Worm (Caenorhabditis elegans): ENCODE measurements around the gene F57B9.8.

DNA sequence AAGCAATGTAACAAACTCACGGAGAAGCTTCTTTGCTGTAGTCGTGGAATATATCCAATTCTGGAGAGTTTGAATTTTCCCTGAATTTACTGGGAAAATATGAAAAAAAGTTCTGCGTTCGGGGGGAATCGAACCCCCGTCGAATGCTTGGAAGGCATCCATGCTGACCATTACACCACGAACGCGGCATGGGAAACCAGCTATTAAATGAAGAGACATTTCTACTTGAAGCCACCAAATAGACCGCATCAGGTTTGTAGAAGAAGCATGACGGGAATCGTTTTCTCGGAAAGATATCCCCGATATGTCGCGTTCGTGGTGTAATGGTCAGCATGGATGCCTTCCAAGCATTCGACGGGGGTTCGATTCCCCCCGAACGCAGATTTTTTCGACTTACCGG, 46.6 kb downstream of the F57B9.8 start:
- peak in 1 of 2 experiments; percentile 40 for TF ChIP-seq mdl-1 (tag; optimal IDR thresholded peaks at IDR 0.05)
- no peak for TF ChIP-seq nhr-76 (tag; optimal IDR thresholded peaks at IDR 0.05)
- no peak for TF ChIP-seq ama-1 (optimal IDR thresholded peaks at IDR 0.05)
- TF ChIP-seq dmd-6 (GFP tag; IDR thresholded peaks at IDR 0.05), result 0 out of 2 replicates have a peak, but pooled peaks have one; percentile 43
- peak; percentile 56 for TF ChIP-seq nhr-25 (tag; optimal IDR thresholded peaks at IDR 0.05; ENCODE audit: borderline replicate concordance, insufficient read depth)
- TF ChIP-seq lin-38 (GFP tag; IDR thresholded peaks at IDR 0.05), result peak; percentile 78
- peak; percentile 86 for TF ChIP-seq arid-1 (GFP tag; conservative IDR thresholded peaks at IDR 0.05)
- TF ChIP-seq unc-39 (tag; optimal IDR thresholded peaks at IDR 0.05), result no peak
- TF ChIP-seq unc-130 (GFP tag; optimal IDR thresholded peaks at IDR 0.05), result no peak
- TF ChIP-seq lim-7 (GFP tag; IDR thresholded peaks at IDR 0.05), result peak; percentile 87

Data from whole organism, L4 larva.